Worm (Caenorhabditis elegans) whole organism, mixed stage, embryonic: ENCODE results near the gene srh-293.
"Not testable (repeated sequence)": the region's sequence is repeated elsewhere in the genome, so short reads cannot be mapped to it uniquely, and the experiment has no call there.

Source experiments
- M03D4.4 ChIP-seq: sonication (generic microtip); optimal IDR thresholded peaks from 2 replicates; lab custom pipeline; 2017; ENCODE audit warnings: mild to moderate bottlenecking, missing genetic modification characterization, missing compliant biosample characterization
- bed-3 ChIP-seq: fragments of 200-800 bp; sonication (Bioruptor generic); optimal IDR thresholded peaks from 3 replicates; lab custom pipeline; 2018; ENCODE audit warnings: mild to moderate bottlenecking, missing genetic modification characterization, moderate library complexity, missing compliant biosample characterization
- blmp-1 ChIP-seq: fragments of 150-350 bp; optimal IDR thresholded peaks from 2 replicates; lab custom pipeline; 2014; ENCODE audit warnings: missing biosample characterization, missing genetic modification characterization
- ceh-39 ChIP-seq: fragments of 150-350 bp; optimal IDR thresholded peaks from 2 replicates; lab custom pipeline; 2014; ENCODE audit warnings: missing biosample characterization, missing genetic modification characterization
- ceh-43 ChIP-seq: fragments of 200-800 bp; sonication (Bioruptor generic); optimal IDR thresholded peaks from 2 replicates; lab custom pipeline; 2018; ENCODE audit warnings: mild to moderate bottlenecking, missing genetic modification characterization, moderate library complexity, missing compliant biosample characterization
- ces-1 ChIP-seq: fragments of 150-350 bp; optimal IDR thresholded peaks from 2 replicates; lab custom pipeline; 2014; ENCODE audit warnings: missing biosample characterization, missing genetic modification reagents, missing genetic modification characterization
- cnd-1 ChIP-seq: fragments of 200-800 bp; sonication (Bioruptor generic); optimal IDR thresholded peaks from 2 replicates; lab custom pipeline; 2018; ENCODE audit warnings: mild to moderate bottlenecking, missing genetic modification characterization, missing compliant biosample characterization
- drap-1 ChIP-seq: fragments of 200-800 bp; sonication (Bioruptor generic); optimal IDR thresholded peaks from 3 replicates; lab custom pipeline; 2018; ENCODE audit warnings: mild to moderate bottlenecking, missing genetic modification characterization, missing compliant biosample characterization
- elt-3 ChIP-seq: fragments of 150-350 bp; optimal IDR thresholded peaks from 2 replicates; lab custom pipeline; 2014; ENCODE audit warnings: missing biosample characterization, missing genetic modification characterization
- flh-1 ChIP-seq: fragments of 200-800 bp; sonication (Bioruptor generic); optimal IDR thresholded peaks from 2 replicates; lab custom pipeline; 2018; ENCODE audit warnings: mild to moderate bottlenecking, missing genetic modification characterization, moderate library complexity, missing compliant biosample characterization
- ham-2 ChIP-seq: fragments of 200-800 bp; sonication (Bioruptor generic); optimal IDR thresholded peaks from 2 replicates; lab custom pipeline; 2018; ENCODE audit warnings: mild to moderate bottlenecking, missing genetic modification characterization, missing compliant biosample characterization
- hlh-1 ChIP-seq: fragments of 150-350 bp; optimal IDR thresholded peaks from 2 replicates; lab custom pipeline; 2014; ENCODE audit warnings: missing biosample characterization, missing genetic modification reagents, missing genetic modification characterization
- lin-13 ChIP-seq: fragments of 150-350 bp; optimal IDR thresholded peaks from 2 replicates; lab custom pipeline; 2014; ENCODE audit warnings: missing biosample characterization, missing genetic modification characterization
- lin-32 ChIP-seq: fragments of 200-800 bp; sonication (Bioruptor generic); optimal IDR thresholded peaks from 2 replicates; lab custom pipeline; 2018; ENCODE audit warnings: mild to moderate bottlenecking, missing genetic modification characterization, missing compliant biosample characterization
- lsy-2 ChIP-seq: fragments of 150-350 bp; optimal IDR thresholded peaks from 2 replicates; lab custom pipeline; 2014; ENCODE audit warnings: missing biosample characterization, missing genetic modification characterization
- mep-1 ChIP-seq: fragments of 150-350 bp; optimal IDR thresholded peaks from 2 replicates; lab custom pipeline; 2017; ENCODE audit warnings: missing biosample characterization, missing genetic modification reagents, missing genetic modification characterization, inconsistent platforms
- mls-2 ChIP-seq: sonication (generic microtip); optimal IDR thresholded peaks from 2 replicates; lab custom pipeline; 2016; ENCODE audit warnings: mild to moderate bottlenecking, missing genetic modification characterization, moderate library complexity, missing compliant biosample characterization
- nhr-12 ChIP-seq: fragments of 150-350 bp; optimal IDR thresholded peaks from 2 replicates; lab custom pipeline; 2014; ENCODE audit warnings: missing biosample characterization, missing genetic modification characterization
- nhr-2 ChIP-seq: fragments of 150-350 bp; optimal IDR thresholded peaks from 2 replicates; lab custom pipeline; 2014; ENCODE audit warnings: missing biosample characterization, missing genetic modification characterization
- nhr-28 ChIP-seq: fragments of 150-350 bp; optimal IDR thresholded peaks from 2 replicates; lab custom pipeline; 2014; ENCODE audit warnings: missing biosample characterization, missing genetic modification characterization
- nhr-76 ChIP-seq: sonication (generic microtip); optimal IDR thresholded peaks from 2 replicates; lab custom pipeline; 2017; ENCODE audit warnings: missing biosample characterization, missing genetic modification characterization
- pha-4 ChIP-seq: fragments of 150-350 bp; optimal IDR thresholded peaks from 2 replicates; lab custom pipeline; 2018; ENCODE audit warnings: missing biosample characterization, missing genetic modification reagents, missing genetic modification characterization
- sem-2 ChIP-seq: fragments of 200-800 bp; sonication (Bioruptor generic); optimal IDR thresholded peaks from 2 replicates; lab custom pipeline; 2018; ENCODE audit warnings: mild to moderate bottlenecking, missing genetic modification characterization, missing compliant biosample characterization
- snpc-4 ChIP-seq: fragments of 150-350 bp; optimal IDR thresholded peaks from 2 replicates; lab custom pipeline; 2014; ENCODE audit warnings: missing biosample characterization, missing genetic modification characterization
- sptf-1 ChIP-seq: sonication (generic microtip); optimal IDR thresholded peaks from 2 replicates; lab custom pipeline; 2017; ENCODE audit warnings: mild to moderate bottlenecking, missing genetic modification characterization, moderate library complexity, missing compliant biosample characterization
- tbx-8 ChIP-seq: fragments of 200-800 bp; sonication (Bioruptor generic); optimal IDR thresholded peaks from 2 replicates; lab custom pipeline; 2018; ENCODE audit warnings: mild to moderate bottlenecking, missing genetic modification characterization, moderate library complexity, missing compliant biosample characterization
- unc-39 ChIP-seq: fragments of 150-350 bp; optimal IDR thresholded peaks from 2 replicates; lab custom pipeline; 2014; ENCODE audit warnings: missing biosample characterization, missing genetic modification characterization
- zip-8 ChIP-seq: fragments of 150-350 bp; optimal IDR thresholded peaks from 2 replicates; lab custom pipeline; 2014; ENCODE audit warnings: missing biosample characterization, missing genetic modification characterization
- ztf-11 ChIP-seq: fragments of 150-350 bp; optimal IDR thresholded peaks from 2 replicates; lab custom pipeline; 2014; ENCODE audit warnings: missing biosample characterization, missing genetic modification characterization

Gene srh-293

DNA sequence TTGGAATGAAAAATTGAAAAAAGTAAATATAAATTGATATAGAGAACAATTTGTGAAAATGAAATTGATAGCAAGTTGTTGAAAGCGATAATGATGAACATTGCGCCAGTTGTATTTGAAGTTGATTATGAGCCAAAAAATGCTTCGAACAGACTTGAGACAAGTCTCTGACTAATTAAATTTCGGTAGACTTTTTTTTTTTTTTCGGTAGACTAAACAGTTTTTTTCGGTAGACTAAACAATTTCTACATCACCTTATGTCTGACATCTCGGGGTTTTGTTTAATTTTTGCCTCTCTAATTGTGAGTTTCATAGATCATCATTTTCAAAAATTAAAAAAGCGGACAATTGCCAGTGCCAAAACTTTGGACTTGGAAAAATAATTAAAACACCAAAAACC lies 32.3 kb upstream of the srh-293 start, which contains the start of gene srbc-54:
TSS of gene srbc-54 (minus strand) at position 101 of the 400 bp plus-strand sequence.
- TF ChIP-seq nhr-12 (no peak), sptf-1 (tag; lab: Kevin White, UChicago) (no peak), lsy-2 (no peak), elt-3 (no peak)

DNA sequence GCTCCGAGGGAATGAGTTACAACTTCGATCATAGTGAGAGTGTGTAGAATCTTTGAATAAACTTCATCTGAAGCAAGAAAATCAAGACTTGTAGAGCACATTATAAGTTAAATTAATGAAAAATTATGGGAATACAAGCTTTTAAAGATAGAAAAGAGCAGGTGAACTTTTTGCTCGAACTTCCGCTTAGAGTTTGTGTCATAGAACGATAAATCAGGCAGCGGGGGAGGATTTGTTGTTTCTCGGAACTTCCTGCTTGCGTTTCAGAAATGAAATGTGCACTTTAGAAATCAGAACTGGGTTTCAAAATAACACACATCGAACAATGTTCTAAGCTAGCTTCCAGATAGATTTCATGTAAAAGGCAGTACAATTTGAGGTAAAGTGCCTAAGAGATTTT lies 24.8 kb upstream of the srh-293 start, which contains the start of gene srh-149:
TSS of gene srh-149 (minus strand) at position 101 of the 400 bp plus-strand sequence.
- TF ChIP-seq ces-1 (no peak), zip-8 (tag; lab: Kevin White, UChicago) (no peak), lsy-2 (no peak)
- TF ChIP-seq, all 35 proteins: peak for 0

DNA sequence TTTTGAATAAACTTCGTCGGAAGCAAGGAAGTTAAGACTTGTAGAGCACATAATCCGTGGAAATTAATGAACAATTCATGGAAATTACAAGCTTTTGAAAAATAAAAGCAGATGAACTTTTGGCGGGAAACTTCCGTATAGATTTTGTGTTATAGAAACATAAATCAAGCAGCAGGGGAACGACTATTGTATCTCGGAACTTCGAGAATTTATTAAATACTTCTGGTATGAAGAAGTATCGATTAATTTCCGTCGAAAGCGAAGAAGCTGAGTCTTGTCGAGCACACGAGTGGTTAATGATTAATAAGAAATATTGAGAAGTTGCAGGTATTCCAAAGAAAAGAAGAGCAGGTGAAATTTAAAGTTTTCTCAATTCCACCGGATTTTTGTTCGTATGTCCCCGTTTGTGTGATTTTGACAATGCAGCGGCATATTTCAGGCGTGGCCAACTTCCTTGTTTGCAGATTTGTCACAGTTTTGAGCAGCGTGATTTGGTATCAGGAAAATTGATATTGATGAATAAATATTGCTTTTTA lies 15.6 kb upstream of the srh-293 start, which contains the start of gene srh-147:
TSS of gene srh-147 (minus strand) at position 51 of the 536 bp plus-strand sequence.
- TF ChIP-seq lin-13; ceh-43 (GFP tag; lab: Kevin White, UChicago); elt-3: not testable (repeated sequence)

DNA sequence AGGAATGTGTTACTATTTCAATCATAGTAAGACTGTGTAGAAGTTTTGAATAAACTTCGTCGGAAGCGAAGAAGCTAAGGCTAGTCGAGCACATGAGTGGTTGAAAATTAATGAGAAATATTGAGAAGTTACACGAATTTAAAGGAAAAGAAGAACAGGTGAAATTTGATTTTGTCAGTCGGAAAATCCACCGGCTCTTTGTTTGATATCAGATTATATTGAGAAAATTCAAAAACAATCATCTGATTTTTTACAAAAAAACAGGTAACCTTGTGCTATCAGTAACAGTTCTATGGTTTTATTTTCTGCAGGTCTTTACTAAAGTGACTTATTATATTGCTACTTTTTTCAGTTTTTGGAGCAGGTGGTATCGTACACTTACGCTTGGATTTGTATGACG lies 7.6 kb upstream of the srh-293 start, which contains the start of gene srh-148:
TSS of gene srh-148 (minus strand) at position 101 of the 400 bp plus-strand sequence.
- TF ChIP-seq ceh-39 (tag; lab: Kevin White, UChicago) (no peak), cnd-1 (tag; lab: Kevin White, UChicago) (no peak), pha-4 (no peak), nhr-2 (tag; lab: Kevin White, UChicago) (no peak)

DNA sequence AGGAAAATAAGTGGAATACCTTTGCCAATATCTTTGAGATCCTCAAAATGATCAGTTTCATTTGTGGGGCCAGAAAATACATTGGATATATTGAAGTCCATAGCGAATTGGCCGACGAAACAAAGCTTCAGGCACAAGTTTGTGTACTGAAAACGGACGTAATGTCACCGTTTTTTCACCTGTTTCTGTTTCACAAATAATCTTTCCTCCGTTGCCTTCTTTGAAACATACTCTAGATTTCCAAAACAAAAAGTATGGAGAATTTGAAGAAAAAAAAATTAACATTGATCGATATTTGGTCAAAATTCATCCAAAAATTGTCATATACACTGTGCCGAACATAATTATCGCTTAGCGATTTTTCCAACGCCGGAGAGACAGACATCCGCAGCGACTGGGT lies 3.3 kb upstream of the srh-293 start, which contains the start of gene srz-12:
TSS of gene srz-12 (minus strand) at position 101 of the 400 bp plus-strand sequence.
- TF ChIP-seq cnd-1 (tag; lab: Kevin White, UChicago) (no peak), nhr-76 (no peak), nhr-12 (no peak), bed-3 (GFP tag; lab: Kevin White, UChicago) (no peak), ham-2 (GFP tag; lab: Kevin White, UChicago) (no peak), mls-2 (tag; lab: Kevin White, UChicago) (no peak), blmp-1 (tag; lab: Kevin White, UChicago) (no peak), mep-1 (no peak), flh-1 (GFP tag; lab: Kevin White, UChicago) (no peak)

DNA sequence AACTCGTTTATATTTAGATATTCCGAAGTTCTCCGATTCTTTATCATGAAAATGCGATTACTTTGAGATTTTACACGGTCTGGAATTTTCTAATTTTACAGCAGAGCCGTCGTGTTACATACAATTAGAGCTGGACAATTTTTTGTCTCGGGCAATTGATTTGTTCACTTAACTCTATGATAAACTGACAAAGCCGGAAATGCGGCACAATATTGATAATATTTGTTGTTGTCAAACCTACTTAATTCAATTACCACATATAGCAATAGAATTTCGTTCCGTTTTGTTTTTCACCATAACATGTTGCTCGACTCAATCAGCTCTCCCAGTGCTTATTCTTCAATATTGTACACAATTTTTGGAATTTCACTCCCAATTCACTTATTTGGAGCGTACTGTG lies 2.9 kb upstream of the srh-293 start, which contains the start of gene srh-299:
TSS of gene srh-299 (plus strand) at position 301 of the 400 bp plus-strand sequence.
- no peak for TF ChIP-seq nhr-28

DNA sequence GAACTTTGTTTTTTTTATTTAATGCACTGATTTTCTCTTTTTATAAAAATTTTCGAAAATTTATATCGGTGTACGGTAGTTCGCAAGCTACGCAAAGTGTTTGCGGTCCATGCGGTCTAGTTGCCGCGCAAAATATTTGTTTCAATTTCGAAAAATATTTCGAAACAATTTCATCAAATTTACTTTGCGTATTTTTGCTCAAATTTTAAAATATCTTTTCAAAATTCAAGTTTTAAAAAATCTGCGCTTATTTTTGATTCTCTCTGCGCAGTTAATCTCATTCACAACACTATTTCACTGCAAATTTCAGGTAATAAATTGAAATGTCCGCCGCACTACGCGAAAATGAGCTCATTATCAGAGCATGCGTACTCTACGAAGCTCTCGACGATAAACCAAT lies 1.4 kb downstream of the srh-293 start, which contains the start of gene fbxa-197:
TSS of gene fbxa-197 (plus strand) at position 301 of the 400 bp plus-strand sequence.
- TF ChIP-seq ceh-43 (GFP tag; lab: Kevin White, UChicago) (no peak), ceh-39 (tag; lab: Kevin White, UChicago) (no peak), elt-3 (no peak), ztf-11 (tag; lab: Kevin White, UChicago) (no peak), sptf-1 (tag; lab: Kevin White, UChicago) (no peak), nhr-76 (no peak), mls-2 (tag; lab: Kevin White, UChicago) (no peak), hlh-1 (tag; lab: Kevin White, UChicago) (no peak), sem-2 (no peak), M03D4.4 (tag; lab: Kevin White, UChicago) (no peak), blmp-1 (tag; lab: Kevin White, UChicago) (no peak), flh-1 (GFP tag; lab: Kevin White, UChicago) (no peak), nhr-28 (no peak), pha-4 (no peak), bed-3 (GFP tag; lab: Kevin White, UChicago) (no peak), mep-1 (no peak)
- TF ChIP-seq, all 35 proteins: peak for 0

DNA sequence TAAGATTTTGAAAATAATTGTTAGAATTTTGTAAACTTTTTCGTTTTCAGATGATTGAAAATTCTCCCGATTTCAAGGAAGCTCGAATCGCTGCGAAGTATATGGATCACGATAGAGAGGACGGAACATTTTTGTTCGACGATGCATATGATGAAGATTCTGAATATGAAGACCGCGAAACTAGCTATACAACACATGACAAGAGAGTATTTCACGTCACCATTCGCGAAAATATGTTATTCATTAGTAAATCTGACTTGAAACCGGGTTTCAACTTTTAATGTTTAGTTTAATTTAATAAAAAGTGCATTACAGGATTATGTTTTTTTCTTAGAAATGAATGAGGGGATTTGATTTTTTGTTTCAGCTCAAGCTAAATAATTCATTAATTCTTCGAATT lies 4.4 kb downstream of the srh-293 start, which contains the start of gene str-57:
TSS of gene str-57 (plus strand) at position 301 of the 400 bp plus-strand sequence.
- TF ChIP-seq lin-13: no peak
- no peak for TF ChIP-seq hlh-1 (tag; lab: Kevin White, UChicago)
- no peak for TF ChIP-seq bed-3 (GFP tag; lab: Kevin White, UChicago)
- no peak for TF ChIP-seq mep-1
- no peak for TF ChIP-seq lin-32
- TF ChIP-seq tbx-8 (GFP tag; lab: Kevin White, UChicago): no peak
- TF ChIP-seq zip-8 (tag; lab: Kevin White, UChicago): no peak
- TF ChIP-seq drap-1 (GFP tag; lab: Kevin White, UChicago): no peak
- TF ChIP-seq ceh-39 (tag; lab: Kevin White, UChicago): no peak
- TF ChIP-seq cnd-1 (tag; lab: Kevin White, UChicago): no peak
- TF ChIP-seq nhr-28: no peak
- no peak for TF ChIP-seq snpc-4 (tag; lab: Kevin White, UChicago)
- TF ChIP-seq M03D4.4 (tag; lab: Kevin White, UChicago): no peak
- no peak for TF ChIP-seq unc-39
- TF ChIP-seq, all 35 proteins: peak for 0
